Worm (Caenorhabditis elegans): ENCODE measurements around the gene madf-9.

- TF ChIP-seq ama-1 (optimal IDR thresholded peaks at IDR 0.05), result no peak
- no peak for TF ChIP-seq sea-1 (GFP tag; conservative IDR thresholded peaks at IDR 0.05)
- TF ChIP-seq aly-1 (tag; optimal IDR thresholded peaks at IDR 0.05), result no peak
- TF ChIP-seq flt-1 (GFP tag; IDR thresholded peaks at IDR 0.05), result no peak
- no peak for TF ChIP-seq tbx-37 (GFP tag; conservative IDR thresholded peaks at IDR 0.05)
- no peak for TF ChIP-seq tbx-11 (GFP tag; IDR thresholded peaks at IDR 0.05)
- no peak for TF ChIP-seq hmg-4 (GFP tag; optimal IDR thresholded peaks at IDR 0.05)
- TF ChIP-seq F13C5.2 (tag; optimal IDR thresholded peaks at IDR 0.05), result no peak
- TF ChIP-seq ets-7 (tag; optimal IDR thresholded peaks at IDR 0.05), result no peak
- no peak for TF ChIP-seq tra-4 (tag; optimal IDR thresholded peaks at IDR 0.05)
These were observed 37.8 kb upstream of the madf-9 start, which contains the start of gene Y37E11B.6 for ce11 chrIV:3599126-3599525.

Data from whole organism, early embryonic.